Fruit fly (Drosophila melanogaster): ENCODE results near the gene Top3alpha.

DNA sequence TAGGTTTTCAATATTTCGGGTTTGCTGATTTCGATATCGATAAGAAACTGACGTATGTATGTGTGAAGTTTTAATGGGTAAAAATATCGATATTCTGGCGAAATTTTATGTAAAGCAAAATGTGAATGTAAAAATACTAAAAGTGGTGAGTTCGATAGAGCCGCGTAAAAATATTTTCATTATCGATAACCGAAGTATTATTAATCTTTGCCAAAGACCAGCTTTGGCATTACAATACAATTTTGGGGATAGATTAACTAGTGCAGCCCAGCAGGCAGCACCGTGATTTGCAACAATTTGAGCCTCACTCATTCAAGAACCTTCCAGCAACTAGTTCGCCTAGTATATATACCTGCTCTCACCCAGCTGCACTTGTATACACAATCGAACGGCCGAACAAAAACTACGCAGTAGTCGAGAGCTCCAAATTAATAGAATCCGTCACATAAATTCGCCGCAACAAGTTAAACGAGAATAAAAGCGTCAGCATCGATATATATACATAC, 44.4 kb downstream of the Top3alpha start:
- TF ChIP-seq dsf (GFP tag; optimal IDR thresholded peaks at IDR 0.05; ENCODE audit: borderline replicate concordance) (no peak), Rel (GFP tag; optimal IDR thresholded peaks at IDR 0.05) (no peak), Rel (tag; optimal IDR thresholded peaks at IDR 0.05) (no peak), Myc (optimal IDR thresholded peaks at IDR 0.05) (no peak), foxo (GFP tag; optimal IDR thresholded peaks at IDR 0.05) (no peak), dl (GFP tag; optimal IDR thresholded peaks at IDR 0.05; ENCODE audit: insufficient read depth in 1 of 2, partially characterized antibody in 2 of 2) (no peak), usp (GFP tag; optimal IDR thresholded peaks at IDR 0.05) (no peak), Abd-B (GFP tag; optimal IDR thresholded peaks at IDR 0.05) (no peak), Dfd (GFP tag; optimal IDR thresholded peaks at IDR 0.05) (no peak), CG32264 (GFP tag; optimal IDR thresholded peaks at IDR 0.05) (no peak), Hr78 (GFP tag; optimal IDR thresholded peaks at IDR 0.05) (no peak)
